Worm (Caenorhabditis elegans) whole organism, L1 larva: ENCODE measurements around the gene pqn-94.

ENCODE experiments used
- jun-1 ChIP-seq: fragments of 150-350 bp; optimal IDR thresholded peaks from 2 replicates; lab custom pipeline; 2014; ENCODE audit warnings: missing biosample characterization, missing genetic modification reagents, missing genetic modification characterization
- lin-39 ChIP-seq: fragments of 150-350 bp; optimal IDR thresholded peaks from 2 replicates; lab custom pipeline; 2014; ENCODE audit warnings: missing biosample characterization, missing genetic modification reagents, missing genetic modification characterization

ce11 chrV:20294388-20294787, 14.7 kb upstream of the pqn-94 start, which contains the start of gene clec-261:
- TF ChIP-seq jun-1 (no peak), lin-39 (tag; lab: Kevin White, UChicago) (no peak)
